ENCODE assay signal across 5 worm cellular contexts in the genomic region with DNA sequence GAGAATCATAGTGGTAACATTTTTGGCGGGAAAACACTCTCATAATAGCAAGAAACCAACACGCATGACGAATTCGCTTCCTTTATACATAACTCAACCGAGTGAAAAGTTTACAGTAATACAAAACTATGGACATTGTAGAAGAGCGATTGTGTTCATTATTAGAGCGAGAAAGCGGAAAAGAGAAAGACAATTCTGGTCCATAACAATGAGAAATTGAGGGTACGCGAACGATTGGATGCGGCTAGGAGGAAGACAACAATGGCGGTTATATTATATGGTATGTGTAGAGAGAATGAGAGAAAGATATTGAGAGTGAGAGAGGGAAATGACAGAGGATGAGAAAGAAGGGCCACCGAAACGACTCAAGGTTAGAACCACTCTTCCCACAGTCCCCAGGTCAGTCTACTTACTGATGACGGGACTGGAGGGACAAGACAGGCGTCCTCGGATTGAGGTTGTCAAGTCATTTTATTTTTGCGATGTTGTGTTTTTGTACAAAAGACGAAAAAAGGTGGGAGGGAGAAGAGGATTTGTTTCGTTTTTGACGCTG.
A peak's percentile ranks its signal among the peaks of the same experiment; 100 is the strongest.
TF ChIP-seq lines count a peak whose summit lies in the region.

No protein-coding gene starts in this region.

TF ChIP-seq in whole organism, L1 larva, 84 proteins besides CTCF, POLR2A, EP300 and RAD21:
- TF ChIP-seq unc-86 (tag; optimal IDR thresholded peaks at IDR 0.05; lab: Kevin White, UChicago) = no peak
- TF ChIP-seq nhr-71 (tag; optimal IDR thresholded peaks at IDR 0.05; lab: Kevin White, UChicago) = peak; percentile 7
- peak; percentile 48 for TF ChIP-seq lin-14 (GFP tag; optimal IDR thresholded peaks at IDR 0.05; lab: Kevin White, UChicago)
- TF ChIP-seq nhr-85 (tag; lab: Kevin White, UChicago) = peak; percentile 66
- no peak for TF ChIP-seq nhr-20 (tag; optimal IDR thresholded peaks at IDR 0.05; lab: Kevin White, UChicago)
- TF ChIP-seq snu-23 (GFP tag; optimal IDR thresholded peaks at IDR 0.05; lab: Kevin White, UChicago) = peak; percentile 16
- TF ChIP-seq lin-13 (GFP tag; optimal IDR thresholded peaks at IDR 0.05; lab: Kevin White, UChicago) = no peak
- TF ChIP-seq nhr-12 (tag; optimal IDR thresholded peaks at IDR 0.05; lab: Kevin White, UChicago) = no peak
- peak; percentile 28 for TF ChIP-seq blmp-1 (tag; optimal IDR thresholded peaks at IDR 0.05; lab: Kevin White, UChicago)
TF ChIP-seq in whole organism, L1 larva: peak in this region for 5.

TF ChIP-seq in whole organism, L3 larva, 47 proteins besides CTCF, POLR2A, EP300 and RAD21:
- TF ChIP-seq elt-3 (tag; optimal IDR thresholded peaks at IDR 0.05; lab: Kevin White, UChicago) (no peak), nhr-25 (tag; optimal IDR thresholded peaks at IDR 0.05; lab: Kevin White, UChicago) (peak; percentile 51)
TF ChIP-seq in whole organism, L3 larva: peak in this region for 1.

TF ChIP-seq in whole organism, L4 larva, 104 proteins besides CTCF, POLR2A, EP300 and RAD21:
- no peak for TF ChIP-seq sdz-12 (GFP tag; optimal IDR thresholded peaks at IDR 0.05; lab: Kevin White, UChicago)
- no peak for TF ChIP-seq duxl-1 (tag; optimal IDR thresholded peaks at IDR 0.05; lab: Kevin White, UChicago; ENCODE audit: poor library complexity)
- TF ChIP-seq skn-1 (tag; optimal IDR thresholded peaks at IDR 0.05; lab: Kevin White, UChicago) = no peak
- peak; percentile 72 for TF ChIP-seq aha-1 (tag; lab: Kevin White, UChicago)

TF ChIP-seq in whole organism, late embryonic, 69 proteins besides CTCF, POLR2A, EP300 and RAD21:
- TF ChIP-seq hlh-8 (tag; optimal IDR thresholded peaks at IDR 0.05; lab: Kevin White, UChicago) (no peak), dve-1 (tag; optimal IDR thresholded peaks at IDR 0.05; lab: Kevin White, UChicago) (no peak), unc-55 (GFP tag; optimal IDR thresholded peaks at IDR 0.05; lab: Kevin White, UChicago) (no peak), syd-9 (tag; optimal IDR thresholded peaks at IDR 0.05; lab: Kevin White, UChicago) (no peak), ets-4 (tag; optimal IDR thresholded peaks at IDR 0.05; lab: Kevin White, UChicago) (no peak), ceh-2 (tag; optimal IDR thresholded peaks at IDR 0.05; lab: Kevin White, UChicago) (peak; percentile 5), ceh-6 (GFP tag; optimal IDR thresholded peaks at IDR 0.05; lab: Kevin White, UChicago) (no peak), ceh-30 (tag; optimal IDR thresholded peaks at IDR 0.05; lab: Kevin White, UChicago) (no peak), nfya-1 (tag; optimal IDR thresholded peaks at IDR 0.05; lab: Kevin White, UChicago) (peak; percentile 32), ceh-45 (GFP tag; IDR thresholded peaks at IDR 0.05; lab: Robert Waterston, UW) (no peak), ref-2 (tag; optimal IDR thresholded peaks at IDR 0.05; lab: Kevin White, UChicago) (no peak), lin-11 (tag; optimal IDR thresholded peaks at IDR 0.05; lab: Kevin White, UChicago) (no peak), ceh-19 (GFP tag; optimal IDR thresholded peaks at IDR 0.05; lab: Kevin White, UChicago) (no peak), pros-1 (tag; optimal IDR thresholded peaks at IDR 0.05; lab: Kevin White, UChicago) (no peak), K09A11.1 (tag; optimal IDR thresholded peaks at IDR 0.05; lab: Kevin White, UChicago; ENCODE audit: insufficient read depth) (no peak), hlh-30 (tag; optimal IDR thresholded peaks at IDR 0.05; lab: Kevin White, UChicago; ENCODE audit: insufficient read depth) (no peak), pax-1 (tag; optimal IDR thresholded peaks at IDR 0.05; lab: Kevin White, UChicago) (no peak), sox-2 (GFP tag; IDR thresholded peaks at IDR 0.05; lab: Robert Waterston, UW) (peak; percentile 88), che-1 (tag; optimal IDR thresholded peaks at IDR 0.05; lab: Kevin White, UChicago) (no peak), madf-2 (tag; optimal IDR thresholded peaks at IDR 0.05; lab: Kevin White, UChicago) (no peak), ceh-31 (tag; optimal IDR thresholded peaks at IDR 0.05; lab: Kevin White, UChicago) (peak; percentile 64)

TF ChIP-seq in whole organism, mixed stage, embryonic, 35 proteins besides CTCF, POLR2A, EP300 and RAD21:
- peak; percentile 26 for TF ChIP-seq elt-3 (tag; optimal IDR thresholded peaks at IDR 0.05; lab: Kevin White, UChicago)
- TF ChIP-seq ham-2 (GFP tag; optimal IDR thresholded peaks at IDR 0.05; lab: Kevin White, UChicago) = peak; percentile 72
- TF ChIP-seq sptf-1 (tag; optimal IDR thresholded peaks at IDR 0.05; lab: Kevin White, UChicago) = no peak
- TF ChIP-seq mls-2 (tag; optimal IDR thresholded peaks at IDR 0.05; lab: Kevin White, UChicago) = peak; percentile 16
- TF ChIP-seq ceh-39 (tag; optimal IDR thresholded peaks at IDR 0.05; lab: Kevin White, UChicago) = no peak
- no peak for TF ChIP-seq ceh-83 (GFP tag; optimal IDR thresholded peaks at IDR 0.05; lab: Kevin White, UChicago)
- no peak for TF ChIP-seq mep-1 (tag; optimal IDR thresholded peaks at IDR 0.05; lab: Kevin White, UChicago)
